Worm (Caenorhabditis elegans) whole organism, mixed stage, embryonic: ENCODE measurements around the gene srz-99.

Source experiments
- bed-3 ChIP-seq: fragments of 200-800 bp; sonication (Bioruptor generic); optimal IDR thresholded peaks from 3 replicates; lab custom pipeline; 2018; ENCODE audit warnings: mild to moderate bottlenecking, missing genetic modification characterization, moderate library complexity, missing compliant biosample characterization
- ceh-43 ChIP-seq: fragments of 200-800 bp; sonication (Bioruptor generic); optimal IDR thresholded peaks from 2 replicates; lab custom pipeline; 2018; ENCODE audit warnings: mild to moderate bottlenecking, missing genetic modification characterization, moderate library complexity, missing compliant biosample characterization
- lsy-2 ChIP-seq: fragments of 150-350 bp; optimal IDR thresholded peaks from 2 replicates; lab custom pipeline; 2014; ENCODE audit warnings: missing biosample characterization, missing genetic modification characterization
- mep-1 ChIP-seq: fragments of 150-350 bp; optimal IDR thresholded peaks from 2 replicates; lab custom pipeline; 2017; ENCODE audit warnings: missing biosample characterization, missing genetic modification reagents, missing genetic modification characterization, inconsistent platforms
- mls-2 ChIP-seq: sonication (generic microtip); optimal IDR thresholded peaks from 2 replicates; lab custom pipeline; 2016; ENCODE audit warnings: mild to moderate bottlenecking, missing genetic modification characterization, moderate library complexity, missing compliant biosample characterization
- nhr-12 ChIP-seq: fragments of 150-350 bp; optimal IDR thresholded peaks from 2 replicates; lab custom pipeline; 2014; ENCODE audit warnings: missing biosample characterization, missing genetic modification characterization
- nhr-2 ChIP-seq: fragments of 150-350 bp; optimal IDR thresholded peaks from 2 replicates; lab custom pipeline; 2014; ENCODE audit warnings: missing biosample characterization, missing genetic modification characterization
- nhr-28 ChIP-seq: fragments of 150-350 bp; optimal IDR thresholded peaks from 2 replicates; lab custom pipeline; 2014; ENCODE audit warnings: missing biosample characterization, missing genetic modification characterization
- pha-4 ChIP-seq: fragments of 150-350 bp; optimal IDR thresholded peaks from 2 replicates; lab custom pipeline; 2018; ENCODE audit warnings: missing biosample characterization, missing genetic modification reagents, missing genetic modification characterization
- snpc-4 ChIP-seq: fragments of 150-350 bp; optimal IDR thresholded peaks from 2 replicates; lab custom pipeline; 2014; ENCODE audit warnings: missing biosample characterization, missing genetic modification characterization
- tbx-8 ChIP-seq: fragments of 200-800 bp; sonication (Bioruptor generic); optimal IDR thresholded peaks from 2 replicates; lab custom pipeline; 2018; ENCODE audit warnings: mild to moderate bottlenecking, missing genetic modification characterization, moderate library complexity, missing compliant biosample characterization
- unc-39 ChIP-seq: fragments of 150-350 bp; optimal IDR thresholded peaks from 2 replicates; lab custom pipeline; 2014; ENCODE audit warnings: missing biosample characterization, missing genetic modification characterization
- unc-62 ChIP-seq: fragments of 150-350 bp; optimal IDR thresholded peaks from 2 replicates; lab custom pipeline; 2014; ENCODE audit warnings: missing biosample characterization, missing genetic modification reagents, missing genetic modification characterization
- ztf-11 ChIP-seq: fragments of 150-350 bp; optimal IDR thresholded peaks from 2 replicates; lab custom pipeline; 2014; ENCODE audit warnings: missing biosample characterization, missing genetic modification characterization

ce11 chrV:16725955-16726354 lies 4.1 kb upstream of the srz-99 start:
- no peak for TF ChIP-seq unc-62
- no peak for TF ChIP-seq unc-39 (tag; lab: Kevin White, UChicago)
- TF ChIP-seq pha-4 (tag; lab: Kevin White, UChicago): no peak
- no peak for TF ChIP-seq mls-2 (tag; lab: Kevin White, UChicago)
- TF ChIP-seq mep-1 (tag; lab: Kevin White, UChicago): no peak
- no peak for TF ChIP-seq snpc-4
- TF ChIP-seq bed-3 (GFP tag; lab: Kevin White, UChicago): no peak
- TF ChIP-seq lsy-2 (tag; lab: Kevin White, UChicago): no peak
- no peak for TF ChIP-seq tbx-8 (GFP tag; lab: Kevin White, UChicago)
- no peak for TF ChIP-seq nhr-12 (tag; lab: Kevin White, UChicago)
- no peak for TF ChIP-seq ceh-43 (GFP tag; lab: Kevin White, UChicago)
- TF ChIP-seq ztf-11 (tag; lab: Kevin White, UChicago): no peak
- no peak for TF ChIP-seq nhr-28 (tag; lab: Kevin White, UChicago)
- no peak for TF ChIP-seq nhr-2
